Worm (Caenorhabditis elegans) whole organism, L1 larva: ENCODE results near the gene T25D3.4.

ENCODE experiments used
- C34B4.2 ChIP-seq: sonication (generic microtip); optimal IDR thresholded peaks from 2 replicates; lab custom pipeline; 2017; ENCODE audit warnings: mild to moderate bottlenecking, missing genetic modification characterization, missing compliant biosample characterization
- aha-1 ChIP-seq: fragments of 150-350 bp; optimal IDR thresholded peaks from 2 replicates; lab custom pipeline; 2014; ENCODE audit warnings: missing biosample characterization, missing genetic modification characterization
- alr-1 ChIP-seq: fragments of 200-800 bp; sonication (Bioruptor generic); optimal IDR thresholded peaks from 2 replicates; lab custom pipeline; 2018; ENCODE audit warnings: borderline replicate concordance, mild to moderate bottlenecking, missing genetic modification characterization, missing compliant biosample characterization
- ama-1 ChIP-seq: fragments of 150-350 bp; optimal IDR thresholded peaks from 2 replicates; lab custom pipeline; 2014
- ceh-63 ChIP-seq: fragments of 200-800 bp; sonication (Bioruptor generic); optimal IDR thresholded peaks from 2 replicates; lab custom pipeline; 2018; ENCODE audit warnings: mild to moderate bottlenecking, missing genetic modification characterization, missing compliant biosample characterization
- ceh-8 ChIP-seq: fragments of 200-800 bp; sonication (Bioruptor generic); optimal IDR thresholded peaks from 2 replicates; lab custom pipeline; 2018; ENCODE audit warnings: mild to moderate bottlenecking, missing genetic modification characterization, moderate library complexity, missing compliant biosample characterization
- ceh-82 ChIP-seq, 3 experiments: fragments of 150-350 bp in 1 of 3; sonication (generic microtip) in 2 of 3; optimal IDR thresholded peaks; 2 replicates each; lab custom pipeline; 2014 to 2017; ENCODE audit warnings: missing biosample characterization in 3 of 3, missing genetic modification characterization in 3 of 3
- ceh-90 ChIP-seq: sonication (generic microtip); optimal IDR thresholded peaks from 2 replicates; lab custom pipeline; 2016; ENCODE audit warnings: missing genetic modification characterization, missing compliant biosample characterization
- ces-1 ChIP-seq: fragments of 150-350 bp; optimal IDR thresholded peaks from 2 replicates; lab custom pipeline; 2014; ENCODE audit warnings: missing biosample characterization, missing genetic modification reagents, missing genetic modification characterization
- dpl-1 ChIP-seq, 3 experiments: fragments of 150-350 bp in 2 of 3; sonication (generic microtip) in 1 of 3; optimal IDR thresholded peaks; 2 replicates each; lab custom pipeline; 2014 to 2017; ENCODE audit warnings: missing biosample characterization in 3 of 3, missing genetic modification characterization in 3 of 3, missing genetic modification reagents in 3 of 3
- efl-1 ChIP-seq, 4 experiments: fragments of 150-350 bp; optimal IDR thresholded peaks in 3 of 4; peaks in 1 of 4; 1 replicate in 1 of 4; 2 replicates in 3 of 4; lab custom pipeline; 2014; ENCODE audit warnings: missing biosample characterization in 2 of 4, missing genetic modification characterization in 2 of 4, missing genetic modification reagents in 2 of 4
- egl-27 ChIP-seq, 2 experiments: fragments of 150-350 bp in 1 of 2; sonication (generic microtip); optimal IDR thresholded peaks; 3 replicates each; lab custom pipeline; 2017 to 2018; ENCODE audit warnings: missing biosample characterization in 2 of 2, missing genetic modification characterization in 2 of 2, missing genetic modification reagents in 2 of 2
- elt-2 ChIP-seq: sonication (generic microtip); optimal IDR thresholded peaks from 2 replicates; lab custom pipeline; 2016; ENCODE audit warnings: missing genetic modification characterization, mild to moderate bottlenecking, inconsistent platforms, missing compliant biosample characterization, missing genetic modification reagents
- elt-3 ChIP-seq, 6 experiments: fragments of 150-350 bp in 1 of 6; sonication (generic microtip); optimal IDR thresholded peaks; 2 replicates each; lab custom pipeline; 2017 to 2018; ENCODE audit warnings: missing biosample characterization in 6 of 6, missing genetic modification characterization in 6 of 6, inconsistent platforms in 1 of 6
- fkh-8 ChIP-seq: sonication (generic microtip); optimal IDR thresholded peaks from 2 replicates; lab custom pipeline; 2016; ENCODE audit warnings: mild to moderate bottlenecking, missing genetic modification characterization, missing compliant biosample characterization
- fos-1 ChIP-seq: fragments of 150-350 bp; optimal IDR thresholded peaks from 2 replicates; lab custom pipeline; 2014; ENCODE audit warnings: missing biosample characterization, missing genetic modification characterization
- grh-1 ChIP-seq: fragments of 200-800 bp; sonication (Bioruptor generic); IDR thresholded peaks from 2 replicates; pipeline ENCODE4 v1.3.6; 2022; ENCODE audit warnings: missing genetic modification reagents, missing genetic modification characterization, missing compliant biosample characterization
- hlh-4 ChIP-seq: sonication (generic microtip); optimal IDR thresholded peaks from 2 replicates; lab custom pipeline; 2016; ENCODE audit warnings: mild to moderate bottlenecking, missing genetic modification characterization, missing compliant biosample characterization
- irx-1 ChIP-seq: sonication (generic microtip); optimal IDR thresholded peaks from 2 replicates; lab custom pipeline; 2016; ENCODE audit warnings: missing genetic modification characterization, missing compliant biosample characterization
- isw-1 ChIP-seq: fragments of 200-800 bp; sonication (Bioruptor generic); IDR thresholded peaks from 2 replicates; pipeline ENCODE4 v1.3.6; 2022; ENCODE audit warnings: missing genetic modification characterization, missing compliant biosample characterization
- jun-1 ChIP-seq: fragments of 150-350 bp; optimal IDR thresholded peaks from 2 replicates; lab custom pipeline; 2014; ENCODE audit warnings: missing biosample characterization, missing genetic modification reagents, missing genetic modification characterization
- lin-14 ChIP-seq: fragments of 200-800 bp; sonication (Bioruptor generic); optimal IDR thresholded peaks from 2 replicates; lab custom pipeline; 2018; ENCODE audit warnings: mild to moderate bottlenecking, missing genetic modification characterization, moderate library complexity, missing compliant biosample characterization
- lin-35 ChIP-seq, 2 experiments: fragments of 150-350 bp; optimal IDR thresholded peaks; 2 replicates each; lab custom pipeline; 2014; ENCODE audit warnings: missing biosample characterization in 2 of 2, missing genetic modification characterization in 2 of 2, missing genetic modification reagents in 2 of 2
- lin-39 ChIP-seq: fragments of 150-350 bp; optimal IDR thresholded peaks from 2 replicates; lab custom pipeline; 2014; ENCODE audit warnings: missing biosample characterization, missing genetic modification reagents, missing genetic modification characterization
- mab-9 ChIP-seq: fragments of 200-800 bp; sonication (Bioruptor generic); IDR thresholded peaks from 2 replicates; pipeline ENCODE4 v1.3.6; 2022; ENCODE audit warnings: missing genetic modification reagents, missing genetic modification characterization, missing compliant biosample characterization
- nhr-11 ChIP-seq: fragments of 150-350 bp; optimal IDR thresholded peaks from 2 replicates; lab custom pipeline; 2014; ENCODE audit warnings: missing biosample characterization, missing genetic modification characterization
- nhr-12 ChIP-seq: sonication (generic microtip); optimal IDR thresholded peaks from 2 replicates; lab custom pipeline; 2017; ENCODE audit warnings: missing biosample characterization, missing genetic modification characterization
- nhr-19 ChIP-seq: fragments of 200-800 bp; sonication (Bioruptor generic); conservative IDR thresholded peaks from 2 replicates; pipeline ENCODE4 v1.3.6; 2022; ENCODE audit warnings: missing genetic modification characterization, missing compliant biosample characterization
- nhr-28 ChIP-seq: fragments of 150-350 bp; optimal IDR thresholded peaks from 2 replicates; lab custom pipeline; 2014; ENCODE audit warnings: missing biosample characterization, missing genetic modification characterization
- nhr-47 ChIP-seq: sonication (generic microtip); optimal IDR thresholded peaks from 2 replicates; lab custom pipeline; 2016; ENCODE audit warnings: mild to moderate bottlenecking, missing genetic modification characterization, moderate library complexity, missing compliant biosample characterization
- nhr-71 ChIP-seq: sonication (generic microtip); optimal IDR thresholded peaks from 2 replicates; lab custom pipeline; 2016; ENCODE audit warnings: mild to moderate bottlenecking, missing genetic modification characterization, moderate library complexity, missing compliant biosample characterization
- nhr-76 ChIP-seq: sonication (generic microtip); optimal IDR thresholded peaks from 2 replicates; lab custom pipeline; 2017; ENCODE audit warnings: missing biosample characterization, missing genetic modification characterization
- nhr-77 ChIP-seq: fragments of 150-350 bp; optimal IDR thresholded peaks from 2 replicates; lab custom pipeline; 2014; ENCODE audit warnings: missing biosample characterization, missing genetic modification characterization
- nhr-84 ChIP-seq: sonication (generic microtip); optimal IDR thresholded peaks from 2 replicates; lab custom pipeline; 2017; ENCODE audit warnings: missing biosample characterization, missing genetic modification characterization
- nhr-85 ChIP-seq: sonication (generic microtip); peaks from one replicate; lab custom pipeline; 2016; ENCODE audit warnings: missing genetic modification characterization, inconsistent platforms, missing compliant biosample characterization
- pag-3 ChIP-seq: sonication (generic microtip); optimal IDR thresholded peaks from 2 replicates; lab custom pipeline; 2017; ENCODE audit warnings: missing genetic modification characterization, mild to moderate bottlenecking, missing compliant biosample characterization, antibody characterized with exemption, borderline replicate concordance; ENCODE audit not compliant: insufficient read depth
- pax-3 ChIP-seq: fragments of 200-800 bp; sonication (Bioruptor generic); optimal IDR thresholded peaks from 2 replicates; lab custom pipeline; 2018; ENCODE audit warnings: mild to moderate bottlenecking, missing genetic modification characterization, moderate library complexity, missing compliant biosample characterization
- rnt-1 ChIP-seq: sonication (generic microtip); optimal IDR thresholded peaks from 2 replicates; lab custom pipeline; 2016; ENCODE audit warnings: mild to moderate bottlenecking, missing genetic modification characterization, moderate library complexity, missing compliant biosample characterization
- skn-1 ChIP-seq: fragments of 150-350 bp; optimal IDR thresholded peaks from 2 replicates; lab custom pipeline; 2014; ENCODE audit warnings: missing biosample characterization, missing genetic modification characterization
- snpc-4 ChIP-seq: fragments of 150-350 bp; optimal IDR thresholded peaks from 2 replicates; lab custom pipeline; 2014; ENCODE audit warnings: missing biosample characterization, missing genetic modification characterization
- sox-4 ChIP-seq: sonication (generic microtip); optimal IDR thresholded peaks from 2 replicates; lab custom pipeline; 2016; ENCODE audit warnings: missing genetic modification characterization, missing compliant biosample characterization
- sptf-1 ChIP-seq: fragments of 150-350 bp; optimal IDR thresholded peaks from 2 replicates; lab custom pipeline; 2014; ENCODE audit warnings: missing biosample characterization, missing genetic modification characterization
- sup-37 ChIP-seq: fragments of 200-800 bp; sonication (Bioruptor generic); optimal IDR thresholded peaks from 2 replicates; lab custom pipeline; 2018; ENCODE audit warnings: mild to moderate bottlenecking, missing genetic modification characterization, missing compliant biosample characterization
- unc-86 ChIP-seq: sonication (generic microtip); optimal IDR thresholded peaks from 2 replicates; lab custom pipeline; 2016; ENCODE audit warnings: missing genetic modification characterization, missing compliant biosample characterization
- zag-1 ChIP-seq: fragments of 150-350 bp; optimal IDR thresholded peaks from 2 replicates; lab custom pipeline; 2014; ENCODE audit warnings: missing biosample characterization, missing genetic modification characterization
- ztf-11 ChIP-seq, 2 experiments: sonication (generic microtip); optimal IDR thresholded peaks; 2 replicates each; lab custom pipeline; 2016 to 2017; ENCODE audit warnings: missing genetic modification characterization in 2 of 2, missing biosample characterization in 1 of 2, missing compliant biosample characterization in 1 of 2

T25D3.4 gene

ce11 chrII:163229-163628, 16.2 kb downstream of the T25D3.4 start:
- TF ChIP-seq sptf-1 (tag; lab: Kevin White, UChicago) (no peak), nhr-85 (peak; percentile 68), lin-14 (GFP tag; lab: Kevin White, UChicago) (peak; percentile 37), efl-1 (optimal IDR thresholded peaks at IDR 0.05; lab: Kevin White, UChicago) (no peak), efl-1 (GFP tag; optimal IDR thresholded peaks at IDR 0.05 in 1 of 2; lab: Kevin White, UChicago) (peak in 1 of 2 experiments; percentile 76), snpc-4 (tag; lab: Kevin White, UChicago) (no peak), mab-9 (GFP tag; lab: Robert Waterston, UW) (no peak), elt-3 (tag; optimal IDR thresholded peaks at IDR 0.05; lab: Kevin White, UChicago) (peak in 1 of 6 experiments; percentile 9), nhr-28 (tag; lab: Kevin White, UChicago) (no peak), C34B4.2 (no peak)
- TF ChIP-seq, all 84 proteins: peak for 4

DNA sequence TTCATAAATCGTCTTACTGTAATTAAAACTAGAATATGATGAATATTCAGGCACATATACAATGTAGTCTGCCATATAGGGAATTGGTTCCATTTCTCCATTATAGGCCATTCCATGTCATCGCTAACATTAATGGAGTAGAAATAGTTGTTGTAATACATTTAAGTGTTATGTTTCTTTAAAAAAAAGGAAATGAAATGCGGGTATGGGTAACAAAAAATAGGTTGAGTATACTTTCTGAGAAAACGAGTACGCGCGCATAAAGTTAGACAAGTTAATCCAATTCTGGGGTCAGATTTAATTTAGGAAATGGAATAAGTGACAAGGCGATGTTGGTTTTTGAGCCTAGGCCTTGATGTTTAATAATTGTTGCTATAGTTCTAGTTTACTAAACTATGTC, 26.6 kb downstream of the T25D3.4 start, which contains the start of gene T01D1.7:
Gene T01D1.7 (minus strand): TSS at position 101 of the 400 bp plus-strand sequence.
- TF ChIP-seq ceh-90 (no peak), elt-3 (tag; optimal IDR thresholded peaks at IDR 0.05; lab: Kevin White, UChicago) (no peak), ces-1 (GFP tag; lab: Kevin White, UChicago) (no peak), elt-2 (no peak), unc-86 (tag; lab: Kevin White, UChicago) (no peak), ceh-63 (no peak), nhr-84 (tag; lab: Kevin White, UChicago) (no peak), nhr-47 (tag; lab: Kevin White, UChicago) (peak; percentile 16), lin-35 (GFP tag; optimal IDR thresholded peaks at IDR 0.05; lab: Kevin White, UChicago) (no peak), fkh-8 (peak; percentile 15), egl-27 (tag; optimal IDR thresholded peaks at IDR 0.05; lab: Kevin White, UChicago) (no peak), lin-14 (GFP tag; lab: Kevin White, UChicago) (no peak), pax-3 (no peak), nhr-12 (tag; lab: Kevin White, UChicago) (no peak), sptf-1 (tag; lab: Kevin White, UChicago) (no peak), zag-1 (tag; lab: Kevin White, UChicago) (no peak), nhr-71 (tag; lab: Kevin White, UChicago) (peak; percentile 40), aha-1 (tag; lab: Kevin White, UChicago) (no peak), skn-1 (no peak), irx-1 (peak; percentile 3), fos-1 (tag; lab: Kevin White, UChicago) (no peak)
- TF ChIP-seq, all 84 proteins: peak for 4

DNA sequence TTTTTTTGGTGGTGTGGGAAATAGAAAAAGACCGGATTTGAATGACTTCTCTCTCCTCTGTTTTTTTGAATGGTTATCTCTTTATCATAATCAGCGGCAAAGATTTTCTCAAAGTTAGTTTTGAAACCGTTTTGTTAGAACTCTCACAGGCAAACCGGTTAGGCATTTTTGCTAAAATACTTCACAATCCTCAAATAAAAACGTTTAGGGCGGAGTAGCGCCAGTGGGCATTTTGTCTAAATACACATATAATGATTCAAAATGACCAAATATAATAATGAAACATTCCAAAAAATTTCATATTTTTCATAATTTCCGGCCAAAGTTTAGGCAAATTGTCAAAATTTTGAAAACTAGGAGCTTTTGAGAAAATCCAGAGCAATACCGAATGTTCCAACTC, 28.8 kb downstream of the T25D3.4 start, which contains the start of gene T01D1.3:
Gene T01D1.3 (minus strand): TSS at position 101 of the 400 bp plus-strand sequence.
- no peak for TF ChIP-seq nhr-19 (GFP tag; lab: Robert Waterston, UW)

ce11 chrII:176622-177021, 29.6 kb downstream of the T25D3.4 start:
- no peak for TF ChIP-seq ama-1 (lab: Kevin White, UChicago)
- TF ChIP-seq grh-1 (GFP tag; lab: Robert Waterston, UW), result peak; percentile 62
- TF ChIP-seq sox-4 (tag; lab: Kevin White, UChicago), result no peak
- no peak for TF ChIP-seq isw-1
- no peak for TF ChIP-seq ceh-63
- TF ChIP-seq lin-14 (GFP tag; lab: Kevin White, UChicago), result peak; percentile 41
- TF ChIP-seq sup-37 (GFP tag; lab: Kevin White, UChicago), result no peak
- no peak for TF ChIP-seq ceh-8 (GFP tag; lab: Kevin White, UChicago)
- TF ChIP-seq dpl-1 (GFP tag; optimal IDR thresholded peaks at IDR 0.05; lab: Kevin White, UChicago), result no peak
- TF ChIP-seq alr-1 (tag; lab: Kevin White, UChicago), result no peak
- TF ChIP-seq skn-1, result no peak
- no peak for TF ChIP-seq lin-39 (tag; lab: Kevin White, UChicago)
- no peak for TF ChIP-seq C34B4.2
- no peak for TF ChIP-seq jun-1
- TF ChIP-seq snpc-4 (tag; lab: Kevin White, UChicago), result no peak
- TF ChIP-seq ztf-11 (tag; optimal IDR thresholded peaks at IDR 0.05; lab: Kevin White, UChicago), result no peak
- TF ChIP-seq rnt-1 (tag; lab: Kevin White, UChicago), result no peak
- TF ChIP-seq hlh-4 (tag; lab: Kevin White, UChicago), result no peak
- no peak for TF ChIP-seq pag-3 (tag; lab: Kevin White, UChicago)
- TF ChIP-seq ceh-82 (tag; optimal IDR thresholded peaks at IDR 0.05; lab: Kevin White, UChicago), result no peak
- peak; percentile 69 for TF ChIP-seq nhr-85
- TF ChIP-seq mab-9 (GFP tag; lab: Robert Waterston, UW), result no peak
- no peak for TF ChIP-seq nhr-11
- no peak for TF ChIP-seq efl-1 (optimal IDR thresholded peaks at IDR 0.05; lab: Kevin White, UChicago)
- TF ChIP-seq efl-1 (GFP tag; optimal IDR thresholded peaks at IDR 0.05 in 1 of 2; lab: Kevin White, UChicago), result no peak
- TF ChIP-seq nhr-76 (tag; lab: Kevin White, UChicago), result no peak
- no peak for TF ChIP-seq nhr-77 (tag; lab: Kevin White, UChicago)
